Fruit fly (Drosophila melanogaster) whole organism, embryonic: ENCODE data around the gene CG12783.

Experiments
- Blimp-1 ChIP-seq: fragments of 200-800 bp; sonication (Bioruptor generic); optimal IDR thresholded peaks from 3 replicates; lab custom pipeline; 2018; ENCODE audit warnings: missing biosample characterization, missing genetic modification characterization, mild to moderate bottlenecking, moderate library complexity, missing genetic modification reagents
- CG1024 ChIP-seq: fragments of 200-800 bp; sonication (Bioruptor generic); IDR thresholded peaks from 2 replicates; pipeline ENCODE4 v1.3.6; 2022; ENCODE audit warnings: missing biosample characterization, missing genetic modification characterization
- CG10462 ChIP-seq: fragments of 200-800 bp; sonication (Bioruptor generic); optimal IDR thresholded peaks from 2 replicates; lab custom pipeline; 2016; ENCODE audit warnings: missing biosample characterization, missing genetic modification characterization
- CG12071 ChIP-seq: fragments of 200-800 bp; sonication (Bioruptor generic); optimal IDR thresholded peaks from 3 replicates; lab custom pipeline; 2018; ENCODE audit warnings: missing biosample characterization, mild to moderate bottlenecking, missing genetic modification characterization
- CG12391 ChIP-seq: fragments of 200-800 bp; sonication (Bioruptor generic); optimal IDR thresholded peaks from 3 replicates; lab custom pipeline; 2018; ENCODE audit warnings: missing biosample characterization, mild to moderate bottlenecking, missing genetic modification characterization, moderate library complexity
- CG12744 ChIP-seq: fragments of 200-800 bp; sonication (Bioruptor generic); optimal IDR thresholded peaks from 2 replicates; lab custom pipeline; 2016; ENCODE audit warnings: missing biosample characterization, missing genetic modification characterization
- CG13287 ChIP-seq: fragments of 200-800 bp; sonication (Bioruptor generic); IDR thresholded peaks from 2 replicates; pipeline ENCODE4 v1.3.6; 2022; ENCODE audit warnings: missing biosample characterization, missing genetic modification characterization; ENCODE audit not compliant: partially characterized antibody
- CG13894 ChIP-seq: fragments of 200-800 bp; sonication (Bioruptor generic); optimal IDR thresholded peaks from 3 replicates; lab custom pipeline; 2018; ENCODE audit warnings: missing biosample characterization, mild to moderate bottlenecking, missing genetic modification characterization, moderate library complexity
- CG14965 ChIP-seq: fragments of 200-800 bp; sonication (Bioruptor generic); optimal IDR thresholded peaks from 2 replicates; lab custom pipeline; 2016; ENCODE audit warnings: missing biosample characterization, missing genetic modification characterization, borderline replicate concordance
- CG15269 ChIP-seq: fragments of 200-800 bp; sonication (Bioruptor generic); optimal IDR thresholded peaks from 2 replicates; lab custom pipeline; 2018; ENCODE audit warnings: missing biosample characterization, mild to moderate bottlenecking, missing genetic modification characterization, moderate library complexity
- CG16815 ChIP-seq: fragments of 200-800 bp; sonication (Bioruptor generic); optimal IDR thresholded peaks from 3 replicates; lab custom pipeline; 2017; ENCODE audit warnings: missing biosample characterization, mild to moderate bottlenecking, missing genetic modification characterization
- CG17385 ChIP-seq: fragments of 200-800 bp; sonication (Bioruptor generic); optimal IDR thresholded peaks from 3 replicates; lab custom pipeline; 2018; ENCODE audit warnings: missing biosample characterization, mild to moderate bottlenecking, missing genetic modification characterization
- CG30020 ChIP-seq: fragments of 200-800 bp; optimal IDR thresholded peaks from 2 replicates; lab custom pipeline; 2019; ENCODE audit warnings: missing biosample characterization, mild to moderate bottlenecking, missing genetic modification characterization, moderate library complexity
- CG31388 ChIP-seq: fragments of 200-800 bp; sonication (Bioruptor generic); optimal IDR thresholded peaks from 2 replicates; lab custom pipeline; 2016; ENCODE audit warnings: missing biosample characterization, missing genetic modification characterization
- CG31441 ChIP-seq: fragments of 200-800 bp; sonication (Bioruptor generic); IDR thresholded peaks from 2 replicates; pipeline ENCODE4 v1.3.6; 2022; ENCODE audit warnings: missing biosample characterization, missing genetic modification characterization
- CG33213 ChIP-seq: fragments of 200-800 bp; sonication (Bioruptor generic); optimal IDR thresholded peaks from 3 replicates; lab custom pipeline; 2016; ENCODE audit warnings: missing biosample characterization, missing genetic modification characterization
- CG34224 ChIP-seq: fragments of 200-800 bp; sonication (Bioruptor generic); IDR thresholded peaks from 3 replicates; pipeline ENCODE4 v1.3.6; 2022; ENCODE audit warnings: missing biosample characterization, missing genetic modification characterization; ENCODE audit not compliant: partially characterized antibody
- CG34376 ChIP-seq: fragments of 200-800 bp; sonication (Bioruptor generic); optimal IDR thresholded peaks from 2 replicates; lab custom pipeline; 2018; ENCODE audit warnings: missing biosample characterization, mild to moderate bottlenecking, missing genetic modification characterization
- CG4617 ChIP-seq: fragments of 200-800 bp; sonication (Bioruptor generic); optimal IDR thresholded peaks from 3 replicates; lab custom pipeline; 2016; ENCODE audit warnings: missing biosample characterization, missing genetic modification characterization, borderline replicate concordance
- CG6791 ChIP-seq: fragments of 200-800 bp; sonication (Bioruptor generic); IDR thresholded peaks from 3 replicates; pipeline ENCODE4 v1.3.6; 2022; ENCODE audit warnings: missing biosample characterization, missing genetic modification characterization; ENCODE audit not compliant: partially characterized antibody
- CG8388 ChIP-seq: fragments of 200-800 bp; sonication (Bioruptor generic); optimal IDR thresholded peaks from 2 replicates; lab custom pipeline; 2019; ENCODE audit warnings: missing biosample characterization, mild to moderate bottlenecking, missing genetic modification characterization, moderate library complexity
- CG8765 ChIP-seq: fragments of 200-800 bp; sonication (Bioruptor generic); IDR thresholded peaks from 2 replicates; pipeline ENCODE4 v1.3.6; 2022; ENCODE audit warnings: missing biosample characterization, missing genetic modification characterization
- CG9437 ChIP-seq: fragments of 200-800 bp; sonication (Bioruptor generic); optimal IDR thresholded peaks from 2 replicates; lab custom pipeline; 2018; ENCODE audit warnings: missing biosample characterization, mild to moderate bottlenecking, missing genetic modification characterization
- D ChIP-seq, 2 experiments: fragments of 200-800 bp in 1 of 2; fragments of >200 bp in 1 of 2; sonication (Bioruptor generic) in 1 of 2; optimal IDR thresholded peaks; 2 replicates in 1 of 2; 3 replicates in 1 of 2; lab custom pipeline; 2017; ENCODE audit warnings: mild to moderate bottlenecking in 1 of 2, missing biosample characterization in 1 of 2, missing genetic modification characterization in 1 of 2, missing genetic modification reagents in 1 of 2
- E2f2 ChIP-seq: fragments of 200-800 bp; sonication (Bioruptor generic); IDR thresholded peaks from 2 replicates; pipeline ENCODE4 v1.3.6; 2022; ENCODE audit warnings: missing biosample characterization, missing genetic modification characterization
- HLH4C ChIP-seq: fragments of 200-800 bp; sonication (Bioruptor generic); IDR thresholded peaks from 3 replicates; pipeline ENCODE4 v1.3.6; 2022; ENCODE audit warnings: missing biosample characterization, missing genetic modification characterization; ENCODE audit not compliant: partially characterized antibody
- MTF-1 ChIP-seq: fragments of 200-800 bp; sonication (Bioruptor generic); optimal IDR thresholded peaks from 2 replicates; lab custom pipeline; 2018; ENCODE audit warnings: missing biosample characterization, mild to moderate bottlenecking, missing genetic modification characterization, borderline replicate concordance
- Mad ChIP-seq: fragments of 200-800 bp; sonication (Bioruptor generic); optimal IDR thresholded peaks from 2 replicates; lab custom pipeline; 2016; ENCODE audit warnings: missing biosample characterization, missing genetic modification characterization
- Max ChIP-seq: fragments of 200-800 bp; sonication (Bioruptor generic); optimal IDR thresholded peaks from 2 replicates; lab custom pipeline; 2016; ENCODE audit warnings: missing biosample characterization, mild to moderate bottlenecking, missing genetic modification characterization
- Meics ChIP-seq: fragments of 200-800 bp; sonication (Bioruptor generic); optimal IDR thresholded peaks from 2 replicates; lab custom pipeline; 2017; ENCODE audit warnings: missing biosample characterization, mild to moderate bottlenecking, missing genetic modification characterization
- Neu2 ChIP-seq: fragments of 200-800 bp; sonication (Bioruptor generic); optimal IDR thresholded peaks from 3 replicates; lab custom pipeline; 2016; ENCODE audit warnings: missing biosample characterization, missing genetic modification characterization, borderline replicate concordance
- Ptx1 ChIP-seq: fragments of 200-800 bp; sonication (Bioruptor generic); IDR thresholded peaks from 2 replicates; pipeline ENCODE4 v1.3.6; 2022; ENCODE audit warnings: missing biosample characterization, missing genetic modification characterization
- Trl ChIP-seq, 3 experiments: fragments of >200 bp in 2 of 3; fragments of 200-800 bp in 1 of 3; sonication (Bioruptor generic) in 1 of 3; optimal IDR thresholded peaks; 2 replicates in 1 of 3; 3 replicates in 2 of 3; lab custom pipeline; 2016 to 2017; ENCODE audit warnings: missing biosample characterization in 1 of 3, missing genetic modification characterization in 1 of 3
- Usf ChIP-seq: fragments of 200-800 bp; sonication (Bioruptor generic); optimal IDR thresholded peaks from 2 replicates; lab custom pipeline; 2017; ENCODE audit warnings: missing genotype, missing biosample characterization, missing genetic modification characterization
- ash1 ChIP-seq: fragments of 200-800 bp; sonication (Bioruptor generic); optimal IDR thresholded peaks from 2 replicates; lab custom pipeline; 2018; ENCODE audit warnings: missing biosample characterization, mild to moderate bottlenecking, missing genetic modification characterization
- cad ChIP-seq: fragments of >200 bp; optimal IDR thresholded peaks from 2 replicates; lab custom pipeline; 2017; ENCODE audit warnings: missing biosample characterization, missing genetic modification characterization
- chn ChIP-seq: fragments of 200-800 bp; sonication (Bioruptor generic); optimal IDR thresholded peaks from 2 replicates; lab custom pipeline; 2016; ENCODE audit warnings: missing biosample characterization, missing genetic modification characterization
- dysf ChIP-seq: fragments of 200-800 bp; sonication (Bioruptor generic); IDR thresholded peaks from 3 replicates; pipeline ENCODE4 v1.3.6; 2022; ENCODE audit warnings: missing biosample characterization, missing genetic modification characterization
- fd96Cb ChIP-seq: fragments of 200-800 bp; sonication (Bioruptor generic); optimal IDR thresholded peaks from 2 replicates; lab custom pipeline; 2018; ENCODE audit warnings: missing biosample characterization, mild to moderate bottlenecking, missing genetic modification characterization, moderate library complexity
- insv ChIP-seq, 2 experiments: fragments of 200-800 bp; sonication (Bioruptor generic); optimal IDR thresholded peaks; 3 replicates each; lab custom pipeline; 2016 to 2018; ENCODE audit warnings: missing biosample characterization in 2 of 2, missing genetic modification characterization in 2 of 2
- jigr1 ChIP-seq: fragments of 200-800 bp; sonication (Bioruptor generic); IDR thresholded peaks from 3 replicates; pipeline ENCODE4 v1.3.6; 2022; ENCODE audit warnings: missing biosample characterization, missing genetic modification characterization
- jumu ChIP-seq: fragments of 200-800 bp; sonication (Bioruptor generic); optimal IDR thresholded peaks from 3 replicates; lab custom pipeline; 2016; ENCODE audit warnings: missing biosample characterization, missing genetic modification characterization
- lab ChIP-seq: fragments of 200-800 bp; sonication (Bioruptor generic); optimal IDR thresholded peaks from 3 replicates; lab custom pipeline; 2017; ENCODE audit warnings: missing biosample characterization, missing genetic modification characterization, mild to moderate bottlenecking, moderate library complexity, missing genetic modification reagents
- nerfin-1 ChIP-seq: fragments of 200-800 bp; sonication (Bioruptor generic); optimal IDR thresholded peaks from 3 replicates; lab custom pipeline; 2019; ENCODE audit warnings: missing biosample characterization, mild to moderate bottlenecking, missing genetic modification characterization, moderate library complexity
- org-1 ChIP-seq: fragments of 200-800 bp; sonication (Bioruptor generic); optimal IDR thresholded peaks from 2 replicates; lab custom pipeline; 2017; ENCODE audit warnings: missing biosample characterization, missing genetic modification characterization
- pb ChIP-seq: fragments of 200-800 bp; sonication (Bioruptor generic); optimal IDR thresholded peaks from 3 replicates; lab custom pipeline; 2016; ENCODE audit warnings: missing biosample characterization, missing genetic modification characterization
- pros ChIP-seq: fragments of 200-800 bp; sonication (Bioruptor generic); optimal IDR thresholded peaks from 3 replicates; lab custom pipeline; 2019; ENCODE audit warnings: missing biosample characterization, mild to moderate bottlenecking, missing genetic modification characterization, moderate library complexity
- psq ChIP-seq: fragments of 200-800 bp; sonication (Bioruptor generic); optimal IDR thresholded peaks from 2 replicates; lab custom pipeline; 2017; ENCODE audit warnings: missing biosample characterization, missing genetic modification characterization
- sr ChIP-seq: fragments of 200-800 bp; sonication (Bioruptor generic); IDR thresholded peaks from 3 replicates; pipeline ENCODE4 v1.3.6; 2022; ENCODE audit warnings: missing biosample characterization, missing genetic modification characterization
- toy ChIP-seq: fragments of 200-800 bp; sonication (Bioruptor generic); IDR thresholded peaks from 2 replicates; pipeline ENCODE4 v1.3.6; 2022; ENCODE audit warnings: missing biosample characterization, missing genetic modification characterization

Gene CG12783

DNA sequence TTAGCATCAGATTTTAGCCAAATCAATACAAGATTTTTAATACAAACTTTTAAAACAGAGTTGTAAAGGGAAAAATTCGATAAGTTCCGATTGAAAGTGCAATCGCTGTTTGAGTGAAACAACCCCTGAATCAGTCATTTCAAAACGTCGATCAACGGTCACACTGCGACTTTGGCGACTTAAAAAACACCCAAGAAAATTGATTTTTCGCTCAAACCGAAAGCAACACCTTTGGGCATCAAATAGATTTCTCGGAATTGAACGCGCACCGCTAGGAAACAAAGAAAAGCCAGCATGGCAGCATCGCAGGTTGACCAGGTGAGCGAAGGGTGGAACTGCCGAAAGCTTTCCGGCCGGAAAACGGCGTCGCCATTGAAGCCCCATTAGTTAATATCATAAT, 30.4 kb upstream of the CG12783 start, which contains the start of gene Arl6IP1 (continued):
- TF ChIP-seq CG33213, result no peak
- no peak for TF ChIP-seq sr
- no peak for TF ChIP-seq CG15269
- no peak for TF ChIP-seq nerfin-1
- TF ChIP-seq CG17385 (GFP tag; lab: Kevin White, UChicago), result no peak
- TF ChIP-seq Neu2 (GFP tag; lab: Kevin White, UChicago), result no peak
- TF ChIP-seq CG9437 (GFP tag; lab: Kevin White, UChicago), result no peak
- no peak for TF ChIP-seq CG8388
- no peak for TF ChIP-seq CG12391
- TF ChIP-seq Ptx1, result no peak
- TF ChIP-seq Max (GFP tag; lab: Kevin White, UChicago), result no peak
- no peak for TF ChIP-seq CG31441 (GFP tag; lab: Robert Waterston, UW)
- peak; percentile 73 for TF ChIP-seq CG6791 (GFP tag; lab: Robert Waterston, UW)
- TF ChIP-seq pros (GFP tag; lab: Kevin White, UChicago), result no peak
- TF ChIP-seq E2f2 (GFP tag; lab: Robert Waterston, UW), result peak; percentile 90
- TF ChIP-seq CG10462 (GFP tag; lab: Kevin White, UChicago), result no peak
- TF ChIP-seq Meics (GFP tag; lab: Kevin White, UChicago), result no peak
- no peak for TF ChIP-seq CG14965 (GFP tag; lab: Kevin White, UChicago)
- no peak for TF ChIP-seq Mad
- TF ChIP-seq Usf (GFP tag; lab: Kevin White, UChicago), result no peak
- no peak for TF ChIP-seq jumu
- no peak for TF ChIP-seq toy (GFP tag; lab: Robert Waterston, UW)
- no peak for TF ChIP-seq fd96Cb (tag; lab: Kevin White, UChicago)
- TF ChIP-seq CG34376 (GFP tag; lab: Kevin White, UChicago), result peak; percentile 8
- TF ChIP-seq CG30020 (tag; lab: Kevin White, UChicago), result peak; percentile 30
- no peak for TF ChIP-seq CG12071
- TF ChIP-seq pb (GFP tag; lab: Kevin White, UChicago), result no peak
- no peak for TF ChIP-seq CG13894 (tag; lab: Kevin White, UChicago)
- TF ChIP-seq CG13287 (GFP tag; lab: Robert Waterston, UW), result peak; percentile 73
- TF ChIP-seq dysf (GFP tag; lab: Robert Waterston, UW), result no peak
- no peak for TF ChIP-seq cad (GFP tag; lab: Kevin White, UChicago)
- TF ChIP-seq CG16815 (GFP tag; lab: Kevin White, UChicago), result no peak
- peak; percentile 67 for TF ChIP-seq CG4617
- TF ChIP-seq CG34224, result peak; percentile 66; the same call in 2 of the 3 replicates
- no peak for TF ChIP-seq CG1024 (GFP tag; lab: Robert Waterston, UW)
- no peak for TF ChIP-seq org-1
- TF ChIP-seq ash1 (GFP tag; lab: Kevin White, UChicago), result no peak
- TF ChIP-seq psq (GFP tag; lab: Kevin White, UChicago), result no peak
- TF ChIP-seq CG31388 (GFP tag; lab: Kevin White, UChicago), result no peak
- no peak for TF ChIP-seq Trl (optimal IDR thresholded peaks at IDR 0.05; lab: Kevin White, UChicago)
- no peak for TF ChIP-seq Trl (GFP tag; optimal IDR thresholded peaks at IDR 0.05; lab: Kevin White, UChicago)
- no peak for TF ChIP-seq lab (GFP tag; lab: Kevin White, UChicago)
- no peak for TF ChIP-seq chn (GFP tag; lab: Kevin White, UChicago)
- no peak for TF ChIP-seq MTF-1 (GFP tag; lab: Kevin White, UChicago)
- TF ChIP-seq D (optimal IDR thresholded peaks at IDR 0.05; lab: Kevin White, UChicago), result no peak
- TF ChIP-seq D (GFP tag; optimal IDR thresholded peaks at IDR 0.05; lab: Kevin White, UChicago), result no peak
- TF ChIP-seq Blimp-1, result no peak
- peak; percentile 57 for TF ChIP-seq HLH4C (GFP tag; lab: Robert Waterston, UW)
- no peak for TF ChIP-seq CG12744 (GFP tag; lab: Kevin White, UChicago)
- TF ChIP-seq jigr1 (GFP tag; lab: Robert Waterston, UW), result no peak
- TF ChIP-seq CG8765, result no peak
- TF ChIP-seq insv (GFP tag; optimal IDR thresholded peaks at IDR 0.05; lab: Kevin White, UChicago), result no peak
